Fruit fly (Drosophila melanogaster): ENCODE data around the gene Pc.

DNA sequence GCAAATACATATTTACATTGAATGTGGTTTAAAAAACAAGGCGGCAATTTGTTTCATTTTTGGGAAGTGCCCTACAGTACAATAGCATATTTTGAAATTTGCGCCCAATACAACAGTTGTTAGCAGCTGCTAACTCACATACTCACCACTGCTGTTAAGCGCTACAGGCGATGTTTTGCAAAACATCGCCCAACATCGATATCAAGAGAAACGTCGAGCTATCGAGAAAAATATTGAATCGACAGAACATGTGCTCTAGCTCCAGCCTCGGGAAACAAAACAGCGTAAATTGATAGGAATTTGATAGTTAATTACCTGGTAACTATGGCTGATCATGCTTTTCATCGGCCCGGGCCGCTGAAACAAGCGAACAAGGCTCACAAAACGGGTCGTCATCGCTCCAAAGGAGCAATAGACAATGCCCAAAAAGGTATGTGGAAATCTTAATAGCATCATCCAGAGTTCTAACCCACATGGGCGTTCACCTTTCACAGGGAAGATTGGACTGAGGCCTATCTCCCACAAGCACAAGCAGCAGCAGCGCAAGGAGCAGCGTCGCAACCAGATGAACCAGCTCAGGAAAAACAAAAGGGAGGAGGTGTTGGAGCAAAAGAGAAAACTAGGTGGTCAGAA lies 17.3 kb upstream of the Pc start, which contains the start of gene Tsr1:
- no peak for TF ChIP-seq Dfd (GFP tag; optimal IDR thresholded peaks at IDR 0.05)
- TF ChIP-seq sage (GFP tag; optimal IDR thresholded peaks at IDR 0.05) = no peak
- no peak for TF ChIP-seq Hr78 (GFP tag; optimal IDR thresholded peaks at IDR 0.05)
- no peak for TF ChIP-seq brk (GFP tag; optimal IDR thresholded peaks at IDR 0.05)
